Worm (Caenorhabditis elegans): ENCODE data around the gene C03B1.3.

Gene C03B1.3

ce11 chrX:6360658-6361057 is 5.2 kb upstream of the C03B1.3 start, which contains the start of gene C03B1.14:
Gene C03B1.14, minus strand, starts transcription at chrX:6360758.
- TF ChIP-seq skn-1 (tag; optimal IDR thresholded peaks at IDR 0.05) (no peak), elt-1 (tag; optimal IDR thresholded peaks at IDR 0.05) (no peak), ztf-11 (tag; optimal IDR thresholded peaks at IDR 0.05) (no peak), alr-1 (tag; optimal IDR thresholded peaks at IDR 0.05) (no peak), ZK546.5 (tag; optimal IDR thresholded peaks at IDR 0.05) (no peak)

- TF ChIP-seq blmp-1 (tag; optimal IDR thresholded peaks at IDR 0.05; ENCODE audit: insufficient read depth) (no peak), unc-39 (tag; optimal IDR thresholded peaks at IDR 0.05) (no peak), ZK546.5 (tag; optimal IDR thresholded peaks at IDR 0.05) (no peak), mbf-1 (tag; optimal IDR thresholded peaks at IDR 0.05) (no peak), mab-5 (tag; optimal IDR thresholded peaks at IDR 0.05) (no peak), nhr-12 (tag; optimal IDR thresholded peaks at IDR 0.05) (no peak), lin-39 (tag; optimal IDR thresholded peaks at IDR 0.05) (no peak), mdl-1 (tag; optimal IDR thresholded peaks at IDR 0.05) (no peak), nhr-129 (tag; optimal IDR thresholded peaks at IDR 0.05) (no peak), ceh-16 (tag; optimal IDR thresholded peaks at IDR 0.05) (no peak), ztf-4 (tag; optimal IDR thresholded peaks at IDR 0.05) (no peak), ztf-1 (GFP tag; conservative IDR thresholded peaks at IDR 0.05) (no peak), F13H6.1 (tag; optimal IDR thresholded peaks at IDR 0.05) (no peak), C34F6.9 (tag; optimal IDR thresholded peaks at IDR 0.05) (no peak), crh-2 (tag; optimal IDR thresholded peaks at IDR 0.05) (no peak), nhr-23 (tag; optimal IDR thresholded peaks at IDR 0.05) (no peak), lsy-2 (tag; optimal IDR thresholded peaks at IDR 0.05) (no peak), elt-3 (tag; optimal IDR thresholded peaks at IDR 0.05) (no peak)
These were observed 1.6 kb upstream of the C03B1.3 start, which contains the start of gene C03B1.4 for ce11 chrX:6364196-6364595. Gene C03B1.4, plus strand, starts transcription at chrX:6364496.

- no peak for TF ChIP-seq nhr-11 (tag; optimal IDR thresholded peaks at IDR 0.05)
- TF ChIP-seq unc-55 (GFP tag; optimal IDR thresholded peaks at IDR 0.05): no peak
- TF ChIP-seq lin-11 (tag; optimal IDR thresholded peaks at IDR 0.05): no peak
- no peak for TF ChIP-seq snpc-4 (tag; optimal IDR thresholded peaks at IDR 0.05)
- TF ChIP-seq unc-62 (GFP tag; optimal IDR thresholded peaks at IDR 0.05): no peak
- TF ChIP-seq blmp-1 (tag; optimal IDR thresholded peaks at IDR 0.05; ENCODE audit: insufficient read depth): no peak
- no peak for TF ChIP-seq unc-39 (tag; optimal IDR thresholded peaks at IDR 0.05)
- no peak for TF ChIP-seq nhr-10 (tag; optimal IDR thresholded peaks at IDR 0.05)
These were observed 3.9 kb downstream of the C03B1.3 start, which contains the start of gene C03B1.2 for ce11 chrX:6369717-6370116. Gene C03B1.2, plus strand, starts transcription at chrX:6370017.

ce11 chrX:6371192-6372116 is 5.6 kb downstream of the C03B1.3 start:
- TF ChIP-seq F13H6.1 (tag; optimal IDR thresholded peaks at IDR 0.05) (peak; percentile 45), egl-27 (tag; optimal IDR thresholded peaks at IDR 0.05) (peak; percentile 18), lin-13 (GFP tag; optimal IDR thresholded peaks at IDR 0.05) (peak; percentile 72), nhr-11 (tag; optimal IDR thresholded peaks at IDR 0.05) (no peak), zag-1 (tag; optimal IDR thresholded peaks at IDR 0.05) (no peak), nhr-25 (tag; optimal IDR thresholded peaks at IDR 0.05) (no peak), unc-62 (GFP tag; optimal IDR thresholded peaks at IDR 0.05) (no peak), lin-11 (tag; optimal IDR thresholded peaks at IDR 0.05) (peak; percentile 12), R02D3.7 (tag; optimal IDR thresholded peaks at IDR 0.05) (no peak), nhr-21 (tag; optimal IDR thresholded peaks at IDR 0.05) (peak; percentile 55), nhr-6 (tag; optimal IDR thresholded peaks at IDR 0.05) (no peak), mbf-1 (tag; optimal IDR thresholded peaks at IDR 0.05) (no peak), mdl-1 (tag; optimal IDR thresholded peaks at IDR 0.05) (no peak), gmeb-1 (tag; optimal IDR thresholded peaks at IDR 0.05) (peak; percentile 33), sem-4 (tag; optimal IDR thresholded peaks at IDR 0.05) (no peak), elt-1 (tag; optimal IDR thresholded peaks at IDR 0.05) (no peak), crh-2 (tag; optimal IDR thresholded peaks at IDR 0.05) (peak; percentile 49), elt-3 (tag; optimal IDR thresholded peaks at IDR 0.05) (no peak), nhr-12 (tag; optimal IDR thresholded peaks at IDR 0.05) (no peak), ztf-1 (GFP tag; conservative IDR thresholded peaks at IDR 0.05) (no peak), nhr-23 (tag; optimal IDR thresholded peaks at IDR 0.05) (no peak), alr-1 (tag; optimal IDR thresholded peaks at IDR 0.05) (no peak), dmd-4 (tag; optimal IDR thresholded peaks at IDR 0.05) (no peak), aly-2 (tag; optimal IDR thresholded peaks at IDR 0.05) (no peak), fos-1 (tag; optimal IDR thresholded peaks at IDR 0.05) (peak; percentile 25), ZK546.5 (tag; optimal IDR thresholded peaks at IDR 0.05) (no peak), snpc-4 (tag; optimal IDR thresholded peaks at IDR 0.05) (no peak), skn-1 (tag; optimal IDR thresholded peaks at IDR 0.05) (no peak), sma-9 (GFP tag; optimal IDR thresholded peaks at IDR 0.05) (peak; percentile 67), sma-9 (tag; optimal IDR thresholded peaks at IDR 0.05) (no peak), ztf-11 (tag; optimal IDR thresholded peaks at IDR 0.05) (no peak), nhr-77 (tag; optimal IDR thresholded peaks at IDR 0.05) (no peak), nhr-129 (tag; optimal IDR thresholded peaks at IDR 0.05) (peak; percentile 67), nhr-237 (tag; optimal IDR thresholded peaks at IDR 0.05) (no peak), ceh-82 (tag; optimal IDR thresholded peaks at IDR 0.05) (no peak)
